Fruit fly (Drosophila melanogaster) whole organism, embryonic: ENCODE results near the gene CG42489.

ENCODE experiments used
- C15 ChIP-seq: fragments of 200-800 bp; sonication (Bioruptor generic); IDR thresholded peaks from 3 replicates; pipeline ENCODE4 v1.3.6; 2022; ENCODE audit warnings: missing biosample characterization, missing genetic modification characterization
- CG10267 ChIP-seq: fragments of 200-800 bp; sonication (Bioruptor generic); optimal IDR thresholded peaks from 2 replicates; lab custom pipeline; 2018; ENCODE audit warnings: missing biosample characterization, mild to moderate bottlenecking, missing genetic modification characterization, moderate library complexity
- CG10274 ChIP-seq: fragments of 200-800 bp; sonication (Bioruptor generic); optimal IDR thresholded peaks from 3 replicates; lab custom pipeline; 2017; ENCODE audit warnings: missing biosample characterization, mild to moderate bottlenecking, missing genetic modification characterization
- CG14441 ChIP-seq: fragments of 200-800 bp; sonication (Bioruptor generic); IDR thresholded peaks from 2 replicates; pipeline ENCODE4 v1.3.6; 2022; ENCODE audit warnings: missing biosample characterization, missing genetic modification characterization
- CG14965 ChIP-seq: fragments of 200-800 bp; sonication (Bioruptor generic); optimal IDR thresholded peaks from 2 replicates; lab custom pipeline; 2016; ENCODE audit warnings: missing biosample characterization, missing genetic modification characterization, borderline replicate concordance
- CG17359 ChIP-seq: fragments of 200-800 bp; sonication (Bioruptor generic); optimal IDR thresholded peaks from 3 replicates; lab custom pipeline; 2018; ENCODE audit warnings: missing biosample characterization, mild to moderate bottlenecking, missing genetic modification characterization, moderate library complexity
- CG17612 ChIP-seq: fragments of 200-800 bp; sonication (Bioruptor generic); IDR thresholded peaks from 2 replicates; pipeline ENCODE4 v1.3.6; 2022; ENCODE audit warnings: missing biosample characterization, missing genetic modification characterization
- CG2712 ChIP-seq: fragments of 200-800 bp; optimal IDR thresholded peaks from 3 replicates; lab custom pipeline; 2019; ENCODE audit warnings: missing biosample characterization, mild to moderate bottlenecking, missing genetic modification characterization, moderate library complexity
- CG31441 ChIP-seq: fragments of 200-800 bp; sonication (Bioruptor generic); IDR thresholded peaks from 2 replicates; pipeline ENCODE4 v1.3.6; 2022; ENCODE audit warnings: missing biosample characterization, missing genetic modification characterization
- CG3407 ChIP-seq: fragments of 200-800 bp; sonication (Bioruptor generic); optimal IDR thresholded peaks from 2 replicates; lab custom pipeline; 2018; ENCODE audit warnings: missing biosample characterization, mild to moderate bottlenecking, missing genetic modification characterization
- CG5245 ChIP-seq: fragments of 200-800 bp; sonication (Bioruptor generic); optimal IDR thresholded peaks from 3 replicates; lab custom pipeline; 2016; ENCODE audit warnings: missing biosample characterization, missing genetic modification characterization
- CG6813 ChIP-seq: fragments of 200-800 bp; sonication (Bioruptor generic); optimal IDR thresholded peaks from 2 replicates; lab custom pipeline; 2017; ENCODE audit warnings: missing biosample characterization, missing genetic modification characterization, mild to moderate bottlenecking, moderate library complexity, missing genetic modification reagents
- CG8765 ChIP-seq: fragments of 200-800 bp; sonication (Bioruptor generic); IDR thresholded peaks from 2 replicates; pipeline ENCODE4 v1.3.6; 2022; ENCODE audit warnings: missing biosample characterization, missing genetic modification characterization
- Dbx ChIP-seq: fragments of 200-800 bp; sonication (Bioruptor generic); IDR thresholded peaks from 3 replicates; pipeline ENCODE4 v1.3.6; 2022; ENCODE audit warnings: missing biosample characterization, missing genetic modification characterization
- E2f1 ChIP-seq: fragments of 200-800 bp; sonication (Bioruptor generic); IDR thresholded peaks from 2 replicates; pipeline ENCODE4 v1.3.6; 2022; ENCODE audit warnings: missing biosample characterization, missing genetic modification characterization
- HLH54F ChIP-seq: fragments of 200-800 bp; sonication (Bioruptor generic); optimal IDR thresholded peaks from 3 replicates; lab custom pipeline; 2016; ENCODE audit warnings: missing biosample characterization, missing genetic modification characterization
- Hr51 ChIP-seq, 2 experiments: fragments of 200-800 bp; sonication (Bioruptor generic); optimal IDR thresholded peaks; 2 replicates in 1 of 2; 3 replicates in 1 of 2; lab custom pipeline; 2016 to 2018; ENCODE audit warnings: missing biosample characterization in 2 of 2, missing genetic modification characterization in 2 of 2, mild to moderate bottlenecking in 1 of 2, moderate library complexity in 1 of 2
- Meics ChIP-seq: fragments of 200-800 bp; sonication (Bioruptor generic); optimal IDR thresholded peaks from 2 replicates; lab custom pipeline; 2017; ENCODE audit warnings: missing biosample characterization, mild to moderate bottlenecking, missing genetic modification characterization
- NC2β ChIP-seq: fragments of 200-800 bp; sonication (Bioruptor generic); optimal IDR thresholded peaks from 2 replicates; lab custom pipeline; 2016; ENCODE audit warnings: missing biosample characterization, missing genetic modification characterization
- Nf-YB ChIP-seq: fragments of 200-800 bp; sonication (Bioruptor generic); optimal IDR thresholded peaks from 3 replicates; lab custom pipeline; 2019; ENCODE audit warnings: missing biosample characterization, mild to moderate bottlenecking, missing genetic modification characterization, moderate library complexity
- NfI ChIP-seq: fragments of 200-800 bp; sonication (Bioruptor generic); optimal IDR thresholded peaks from 3 replicates; lab custom pipeline; 2018; ENCODE audit warnings: missing biosample characterization, mild to moderate bottlenecking, missing genetic modification characterization, moderate library complexity
- Ptx1 ChIP-seq: fragments of 200-800 bp; sonication (Bioruptor generic); IDR thresholded peaks from 2 replicates; pipeline ENCODE4 v1.3.6; 2022; ENCODE audit warnings: missing biosample characterization, missing genetic modification characterization
- Sry-β ChIP-seq: fragments of 200-800 bp; sonication (Bioruptor generic); optimal IDR thresholded peaks from 2 replicates; lab custom pipeline; 2018; ENCODE audit warnings: missing biosample characterization, mild to moderate bottlenecking, missing genetic modification characterization, moderate library complexity
- ara ChIP-seq: fragments of 200-800 bp; sonication (Bioruptor generic); IDR thresholded peaks from 2 replicates; pipeline ENCODE4 v1.3.6; 2022; ENCODE audit warnings: missing biosample characterization, missing genetic modification characterization
- bowl ChIP-seq: fragments of 200-800 bp; sonication (Bioruptor generic); IDR thresholded peaks from 2 replicates; pipeline ENCODE4 v1.3.6; 2022; ENCODE audit warnings: missing biosample characterization, missing genetic modification characterization
- chm ChIP-seq: fragments of 200-800 bp; sonication (Bioruptor generic); IDR thresholded peaks from 2 replicates; pipeline ENCODE4 v1.3.6; 2022; ENCODE audit warnings: missing biosample characterization, missing genetic modification characterization
- corto ChIP-seq: fragments of 200-800 bp; sonication (Bioruptor generic); optimal IDR thresholded peaks from 2 replicates; lab custom pipeline; 2016; ENCODE audit warnings: missing biosample characterization, mild to moderate bottlenecking, missing genetic modification characterization, moderate library complexity
- dan ChIP-seq: fragments of 200-800 bp; sonication (Bioruptor generic); IDR thresholded peaks from 2 replicates; pipeline ENCODE4 v1.3.6; 2022; ENCODE audit warnings: missing biosample characterization, missing genetic modification characterization
- gcm ChIP-seq: fragments of 200-800 bp; sonication (Bioruptor generic); optimal IDR thresholded peaks from 2 replicates; lab custom pipeline; 2019; ENCODE audit warnings: missing biosample characterization, mild to moderate bottlenecking, missing genetic modification characterization, moderate library complexity
- gsb ChIP-seq: fragments of 200-800 bp; sonication (Bioruptor generic); IDR thresholded peaks from 2 replicates; pipeline ENCODE4 v1.3.6; 2022; ENCODE audit warnings: missing biosample characterization, missing genetic modification characterization
- hth ChIP-seq: fragments of >200 bp; optimal IDR thresholded peaks from 2 replicates; lab custom pipeline; 2017; ENCODE audit warnings: inconsistent platforms
- jigr1 ChIP-seq: fragments of 200-800 bp; sonication (Bioruptor generic); IDR thresholded peaks from 3 replicates; pipeline ENCODE4 v1.3.6; 2022; ENCODE audit warnings: missing biosample characterization, missing genetic modification characterization
- klu ChIP-seq: fragments of 200-800 bp; sonication (Bioruptor generic); IDR thresholded peaks from 2 replicates; pipeline ENCODE4 v1.3.6; 2022; ENCODE audit warnings: missing biosample characterization, missing genetic modification characterization
- mirr ChIP-seq: fragments of 200-800 bp; sonication (Bioruptor generic); optimal IDR thresholded peaks from 3 replicates; lab custom pipeline; 2018; ENCODE audit warnings: missing biosample characterization, mild to moderate bottlenecking, missing genetic modification characterization
- nerfin-2 ChIP-seq: fragments of 200-800 bp; sonication (Bioruptor generic); IDR thresholded peaks from 2 replicates; pipeline ENCODE4 v1.3.6; 2022; ENCODE audit warnings: missing biosample characterization, missing genetic modification characterization; ENCODE audit not compliant: partially characterized antibody
- nmo ChIP-seq: fragments of 200-800 bp; sonication (Bioruptor generic); optimal IDR thresholded peaks from 2 replicates; lab custom pipeline; 2018; ENCODE audit warnings: missing biosample characterization, mild to moderate bottlenecking, missing genetic modification characterization, moderate library complexity
- oc ChIP-seq: fragments of 200-800 bp; sonication (Bioruptor generic); optimal IDR thresholded peaks from 2 replicates; lab custom pipeline; 2018; ENCODE audit warnings: missing biosample characterization, mild to moderate bottlenecking, missing genetic modification characterization, moderate library complexity
- p53 ChIP-seq: fragments of 200-800 bp; sonication (Bioruptor generic); optimal IDR thresholded peaks from 2 replicates; lab custom pipeline; 2016; ENCODE audit warnings: missing biosample characterization, missing genetic modification characterization
- pros ChIP-seq: fragments of 200-800 bp; sonication (Bioruptor generic); optimal IDR thresholded peaks from 3 replicates; lab custom pipeline; 2019; ENCODE audit warnings: missing biosample characterization, mild to moderate bottlenecking, missing genetic modification characterization, moderate library complexity
- row ChIP-seq: fragments of 200-800 bp; sonication (Bioruptor generic); IDR thresholded peaks from 3 replicates; pipeline ENCODE4 v1.3.6; 2022; ENCODE audit warnings: missing biosample characterization, missing genetic modification characterization
- salm ChIP-seq: fragments of 200-800 bp; sonication (Bioruptor generic); optimal IDR thresholded peaks from 2 replicates; lab custom pipeline; 2018; ENCODE audit warnings: missing biosample characterization, mild to moderate bottlenecking, missing genetic modification characterization
- scrt ChIP-seq: fragments of 200-800 bp; sonication (Bioruptor generic); optimal IDR thresholded peaks from 2 replicates; lab custom pipeline; 2018; ENCODE audit warnings: missing biosample characterization, mild to moderate bottlenecking, missing genetic modification characterization, moderate library complexity
- seq ChIP-seq: fragments of 200-800 bp; sonication (Bioruptor generic); IDR thresholded peaks from 2 replicates; pipeline ENCODE4 v1.3.6; 2022; ENCODE audit warnings: missing biosample characterization, missing genetic modification characterization
- shn ChIP-seq: fragments of 200-800 bp; sonication (Bioruptor generic); optimal IDR thresholded peaks from 3 replicates; lab custom pipeline; 2016; ENCODE audit warnings: missing biosample characterization, missing genetic modification characterization
- sna ChIP-seq: fragments of 200-800 bp; sonication (Bioruptor generic); IDR thresholded peaks from 2 replicates; pipeline ENCODE4 v1.3.6; 2022; ENCODE audit warnings: missing biosample characterization, missing genetic modification characterization; ENCODE audit not compliant: partially characterized antibody
- tgo ChIP-seq: fragments of 200-800 bp; sonication (Bioruptor generic); IDR thresholded peaks from 3 replicates; pipeline ENCODE4 v1.3.6; 2022; ENCODE audit warnings: missing biosample characterization, missing genetic modification characterization
- tll ChIP-seq, 2 experiments: fragments of 200-800 bp in 1 of 2; fragments of >200 bp in 1 of 2; sonication (Bioruptor generic) in 1 of 2; optimal IDR thresholded peaks; 2 replicates each; lab custom pipeline; 2017 to 2019; ENCODE audit warnings: missing biosample characterization in 2 of 2, missing genetic modification characterization in 2 of 2, mild to moderate bottlenecking in 1 of 2, moderate library complexity in 1 of 2
- trem ChIP-seq: fragments of 200-800 bp; optimal IDR thresholded peaks from 3 replicates; lab custom pipeline; 2019; ENCODE audit warnings: missing biosample characterization, mild to moderate bottlenecking, missing genetic modification characterization, moderate library complexity
- vnd ChIP-seq: fragments of 200-800 bp; sonication (Bioruptor generic); IDR thresholded peaks from 3 replicates; pipeline ENCODE4 v1.3.6; 2022; ENCODE audit warnings: missing biosample characterization, missing genetic modification characterization; ENCODE audit not compliant: partially characterized antibody
- zen2 ChIP-seq: fragments of 200-800 bp; sonication (Bioruptor generic); IDR thresholded peaks from 3 replicates; pipeline ENCODE4 v1.3.6; 2022; ENCODE audit warnings: missing biosample characterization, missing genetic modification characterization; ENCODE audit not compliant: partially characterized antibody

Gene CG42489

DNA sequence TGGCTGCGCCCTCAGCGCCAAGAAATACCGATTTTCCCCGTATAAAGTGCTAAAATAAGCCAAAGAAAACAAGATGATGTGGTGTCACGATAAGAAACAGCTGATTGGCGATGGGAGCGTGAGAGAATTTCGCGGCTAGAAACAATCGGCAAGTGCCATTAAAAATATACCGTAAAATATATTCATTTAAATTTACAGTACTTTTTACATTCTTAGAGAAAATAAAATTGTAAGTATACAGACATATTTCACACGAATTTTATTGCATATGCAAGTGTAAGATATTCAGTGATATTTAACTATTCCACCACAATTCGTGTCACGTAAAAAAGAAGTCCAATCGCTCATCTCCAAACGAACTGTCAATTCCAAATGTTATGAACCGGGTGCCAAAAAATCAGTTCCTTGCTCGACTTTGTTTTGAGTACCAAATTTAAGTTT lies 22.0 kb upstream of the CG42489 start, which contains the start of the genes Unc50, CG11755 and CG8043 (continued):
- TF ChIP-seq p53 (GFP tag; lab: Kevin White, UChicago), result no peak
- peak; percentile 76 for TF ChIP-seq tgo (GFP tag; lab: Robert Waterston, UW)
- peak; percentile 78 for TF ChIP-seq CG31441
- peak; percentile 66 for TF ChIP-seq mirr (GFP tag; lab: Kevin White, UChicago)
- peak; percentile 73 for TF ChIP-seq gcm
- TF ChIP-seq oc, result peak; percentile 17
- TF ChIP-seq ara (GFP tag; lab: Robert Waterston, UW), result 0 out of 2 replicates have a peak, but pooled peaks have one; percentile 33
- TF ChIP-seq Dbx (GFP tag; lab: Robert Waterston, UW), result peak; percentile 90
- peak; percentile 48 for TF ChIP-seq NC2β
- peak; percentile 16; the same call in 1 of the 3 replicates for TF ChIP-seq C15 (GFP tag; lab: Robert Waterston, UW)
- TF ChIP-seq Nf-YB (GFP tag; lab: Kevin White, UChicago), result peak; percentile 62
- peak; percentile 88 for TF ChIP-seq nerfin-2 (GFP tag; lab: Robert Waterston, UW)
- no peak for TF ChIP-seq CG14965 (GFP tag; lab: Kevin White, UChicago)
- peak; percentile 69 for TF ChIP-seq NfI (GFP tag; lab: Kevin White, UChicago)
- no peak for TF ChIP-seq salm (tag; lab: Kevin White, UChicago)
- no peak for TF ChIP-seq CG6813
- TF ChIP-seq CG5245 (GFP tag; lab: Kevin White, UChicago), result peak; percentile 45
- TF ChIP-seq shn (GFP tag; lab: Kevin White, UChicago), result peak; percentile 45
- no peak for TF ChIP-seq CG17612 (GFP tag; lab: Robert Waterston, UW)
- peak; percentile 75 for TF ChIP-seq Ptx1 (GFP tag; lab: Robert Waterston, UW)
- peak; percentile 98 for TF ChIP-seq vnd (GFP tag; lab: Robert Waterston, UW)
- peak; percentile 50; the same call in 1 of the 2 replicates for TF ChIP-seq CG8765 (GFP tag; lab: Robert Waterston, UW)
- TF ChIP-seq CG10267 (tag; lab: Kevin White, UChicago), result peak; percentile 77
- TF ChIP-seq row (GFP tag; lab: Robert Waterston, UW), result peak; percentile 99
- peak; percentile 95 for TF ChIP-seq zen2 (GFP tag; lab: Robert Waterston, UW)
- peak; percentile 48; the same call in 1 of the 2 replicates for TF ChIP-seq seq (GFP tag; lab: Robert Waterston, UW)
- TF ChIP-seq pros (GFP tag; lab: Kevin White, UChicago), result peak; percentile 42
- peak; percentile 72 for TF ChIP-seq corto
- peak; percentile 55; the same call in 1 of the 2 replicates for TF ChIP-seq E2f1 (GFP tag; lab: Robert Waterston, UW)
- TF ChIP-seq tll (GFP tag; optimal IDR thresholded peaks at IDR 0.05; lab: Kevin White, UChicago), result peak in 1 of 2 experiments; percentile 80
- TF ChIP-seq Meics, result peak; percentile 77
- TF ChIP-seq nmo, result peak; percentile 92
- TF ChIP-seq gsb (GFP tag; lab: Robert Waterston, UW), result no peak
- peak; percentile 85 for TF ChIP-seq CG2712 (tag; lab: Kevin White, UChicago)
- TF ChIP-seq CG10274 (GFP tag; lab: Kevin White, UChicago), result no peak
- peak; percentile 75; the same call in 2 of the 3 replicates for TF ChIP-seq jigr1 (GFP tag; lab: Robert Waterston, UW)
- TF ChIP-seq chm (GFP tag; lab: Robert Waterston, UW), result no peak
- peak; percentile 74; the same call in 1 of the 2 replicates for TF ChIP-seq klu (GFP tag; lab: Robert Waterston, UW)
- TF ChIP-seq trem (tag; lab: Kevin White, UChicago), result peak; percentile 94
- TF ChIP-seq CG3407 (GFP tag; lab: Kevin White, UChicago), result peak; percentile 53
- peak; percentile 99 for TF ChIP-seq sna (GFP tag; lab: Robert Waterston, UW)
- TF ChIP-seq Hr51 (GFP tag; optimal IDR thresholded peaks at IDR 0.05; lab: Kevin White, UChicago), result peak in 1 of 2 experiments; percentile 64
- peak; percentile 69 for TF ChIP-seq HLH54F (GFP tag; lab: Kevin White, UChicago)
- TF ChIP-seq hth (lab: Kevin White, UChicago), result no peak
- TF ChIP-seq Sry-β, result peak; percentile 46
- TF ChIP-seq scrt (GFP tag; lab: Kevin White, UChicago), result no peak
- TF ChIP-seq CG14441 (GFP tag; lab: Robert Waterston, UW), result peak; percentile 67
- no peak for TF ChIP-seq bowl (GFP tag; lab: Robert Waterston, UW)
- no peak for TF ChIP-seq dan (GFP tag; lab: Robert Waterston, UW)
- TF ChIP-seq CG17359, result peak; percentile 68
